Worm (Caenorhabditis elegans): ENCODE measurements around the gene pad-2.

DNA sequence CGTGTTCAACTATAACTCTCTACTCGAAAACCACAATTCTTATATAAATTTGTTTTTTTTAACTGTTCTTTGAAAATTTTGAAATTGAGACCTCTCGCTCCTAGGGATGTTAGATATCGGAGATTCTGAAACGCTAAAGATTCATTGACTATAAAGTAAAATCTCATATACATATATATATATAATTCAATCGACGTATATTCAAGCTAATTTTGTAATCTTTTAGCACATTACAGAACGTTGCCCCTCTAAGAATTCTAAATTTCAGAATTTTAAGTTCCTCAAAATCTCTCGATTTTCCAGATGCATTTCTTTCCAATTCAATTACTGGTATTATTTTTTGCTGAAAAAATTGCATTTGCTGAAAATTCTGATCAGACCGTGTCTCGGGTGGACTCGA is at the start of gene pad-2:
- TF ChIP-seq skn-1 (tag; optimal IDR thresholded peaks at IDR 0.05) (no peak), nhr-11 (tag; optimal IDR thresholded peaks at IDR 0.05) (no peak), ceh-82 (tag; optimal IDR thresholded peaks at IDR 0.05) (no peak), aly-2 (tag; optimal IDR thresholded peaks at IDR 0.05) (no peak), lin-14 (GFP tag; optimal IDR thresholded peaks at IDR 0.05) (no peak), efl-1 (optimal IDR thresholded peaks at IDR 0.05) (no peak), efl-1 (GFP tag; optimal IDR thresholded peaks at IDR 0.05 in 1 of 2) (no peak), swsn-7 (tag; optimal IDR thresholded peaks at IDR 0.05) (no peak), nhr-12 (tag; optimal IDR thresholded peaks at IDR 0.05) (no peak), aha-1 (tag; optimal IDR thresholded peaks at IDR 0.05) (no peak), xbp-1 (tag; optimal IDR thresholded peaks at IDR 0.05) (no peak), mdl-1 (tag; optimal IDR thresholded peaks at IDR 0.05) (no peak), lin-35 (GFP tag; optimal IDR thresholded peaks at IDR 0.05) (no peak), egl-13 (tag; optimal IDR thresholded peaks at IDR 0.05) (no peak)

Data from whole organism, L1 larva.